Worm (Caenorhabditis elegans) whole organism, L1 larva: Measurements from ENCODE around the gene B0001.4.

Source experiments
- aha-1 ChIP-seq: fragments of 150-350 bp; optimal IDR thresholded peaks from 2 replicates; lab custom pipeline; 2014; ENCODE audit warnings: missing biosample characterization, missing genetic modification characterization
- ama-1 ChIP-seq: fragments of 150-350 bp; optimal IDR thresholded peaks from 2 replicates; lab custom pipeline; 2014
- ces-1 ChIP-seq: fragments of 150-350 bp; optimal IDR thresholded peaks from 2 replicates; lab custom pipeline; 2014; ENCODE audit warnings: missing biosample characterization, missing genetic modification reagents, missing genetic modification characterization
- fkh-10 ChIP-seq: sonication (generic microtip); optimal IDR thresholded peaks from 2 replicates; lab custom pipeline; 2017; ENCODE audit warnings: missing biosample characterization, missing genetic modification reagents, missing genetic modification characterization
- unc-130 ChIP-seq: fragments of 150-350 bp; optimal IDR thresholded peaks from 2 replicates; lab custom pipeline; 2017; ENCODE audit warnings: missing biosample characterization, missing genetic modification characterization, inconsistent platforms
- unc-62 ChIP-seq: fragments of 150-350 bp; optimal IDR thresholded peaks from 2 replicates; lab custom pipeline; 2014; ENCODE audit warnings: missing biosample characterization, missing genetic modification reagents, missing genetic modification characterization

DNA sequence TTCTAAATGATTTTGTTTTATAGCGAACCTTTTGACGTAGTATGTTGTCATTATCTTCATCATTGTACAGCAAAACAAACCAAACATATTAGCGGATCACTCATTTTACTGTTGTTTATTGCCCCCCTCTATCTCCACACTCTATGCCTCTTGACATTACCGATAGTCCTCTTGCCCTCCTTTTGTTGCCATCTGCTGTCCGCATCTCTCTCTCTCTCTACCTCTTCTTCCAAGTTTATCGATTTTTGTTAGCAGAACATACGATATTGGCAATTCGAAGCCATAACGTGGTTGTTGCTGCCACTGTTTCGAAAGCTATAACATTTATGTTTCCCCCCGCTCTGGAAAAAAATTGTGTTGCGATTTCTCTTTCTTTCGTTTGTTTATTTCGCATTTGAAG lies 19.9 kb upstream of the B0001.4 start:
- TF ChIP-seq aha-1 (tag; lab: Kevin White, UChicago) (no peak), fkh-10 (GFP tag; lab: Kevin White, UChicago) (no peak), ama-1 (lab: Kevin White, UChicago) (no peak), ces-1 (GFP tag; lab: Kevin White, UChicago) (no peak), unc-62 (no peak), unc-130 (no peak)
